Fruit fly (Drosophila melanogaster) whole organism, adult: ENCODE data around the gene CG14401.

Experiments used
- CG11617 ChIP-seq: fragments of 200-800 bp; sonication (Bioruptor generic); optimal IDR thresholded peaks from 2 replicates; lab custom pipeline; 2017; ENCODE audit warnings: mild to moderate bottlenecking, missing biosample characterization, missing genetic modification reagents, missing genetic modification characterization
- CG12768 ChIP-seq: fragments of 200-800 bp; sonication (Bioruptor generic); optimal IDR thresholded peaks from 2 replicates; lab custom pipeline; 2017; ENCODE audit warnings: missing biosample characterization, missing genetic modification characterization, mild to moderate bottlenecking, moderate library complexity, missing genetic modification reagents
- CG14711 ChIP-seq: fragments of 200-800 bp; sonication (Bioruptor generic); optimal IDR thresholded peaks from 2 replicates; lab custom pipeline; 2018; ENCODE audit warnings: missing biosample characterization, mild to moderate bottlenecking, missing genetic modification characterization, moderate library complexity
- CG1620 ChIP-seq: fragments of 200-800 bp; sonication (Bioruptor generic); optimal IDR thresholded peaks from 2 replicates; lab custom pipeline; 2016; ENCODE audit warnings: missing biosample characterization, missing genetic modification characterization
- CG33017 ChIP-seq: fragments of 200-800 bp; sonication (Bioruptor generic); optimal IDR thresholded peaks from 2 replicates; lab custom pipeline; 2018; ENCODE audit warnings: missing biosample characterization, mild to moderate bottlenecking, missing genetic modification characterization, moderate library complexity
- CG5204 ChIP-seq: fragments of 200-800 bp; sonication (Bioruptor generic); optimal IDR thresholded peaks from 2 replicates; lab custom pipeline; 2016; ENCODE audit warnings: missing biosample characterization, missing genetic modification characterization
- CG7045 ChIP-seq: fragments of 200-800 bp; sonication (Bioruptor generic); optimal IDR thresholded peaks from 2 replicates; lab custom pipeline; 2017; ENCODE audit warnings: missing biosample characterization, mild to moderate bottlenecking, missing genetic modification characterization
- CG7101 ChIP-seq: fragments of 200-800 bp; sonication (Bioruptor generic); optimal IDR thresholded peaks from 2 replicates; lab custom pipeline; 2018; ENCODE audit warnings: missing biosample characterization, mild to moderate bottlenecking, missing genetic modification characterization, moderate library complexity
- Clk ChIP-seq: fragments of 200-800 bp; sonication (Bioruptor generic); optimal IDR thresholded peaks from 2 replicates; lab custom pipeline; 2017; ENCODE audit warnings: missing biosample characterization, missing genetic modification characterization
- Crg-1 ChIP-seq: fragments of 200-800 bp; sonication (Bioruptor generic); optimal IDR thresholded peaks from 2 replicates; lab custom pipeline; 2016; ENCODE audit warnings: missing biosample characterization, missing genetic modification characterization
- Hr96 ChIP-seq: fragments of 200-800 bp; sonication (Bioruptor generic); optimal IDR thresholded peaks from 2 replicates; lab custom pipeline; 2016; ENCODE audit warnings: missing biosample characterization, missing genetic modification characterization
- Mnt ChIP-seq: fragments of 200-800 bp; sonication (Bioruptor generic); optimal IDR thresholded peaks from 2 replicates; lab custom pipeline; 2016; ENCODE audit warnings: missing biosample characterization, mild to moderate bottlenecking, missing genetic modification characterization
- bab1 ChIP-seq: fragments of 200-800 bp; sonication (Bioruptor generic); optimal IDR thresholded peaks from 3 replicates; lab custom pipeline; 2019; ENCODE audit warnings: missing biosample characterization, mild to moderate bottlenecking, missing genetic modification characterization, moderate library complexity
- cic ChIP-seq: fragments of 200-800 bp; sonication (Bioruptor generic); optimal IDR thresholded peaks from 2 replicates; lab custom pipeline; 2017; ENCODE audit warnings: missing biosample characterization, mild to moderate bottlenecking, missing genetic modification characterization, moderate library complexity
- cnc ChIP-seq, 2 experiments: fragments of >200 bp; optimal IDR thresholded peaks; 2 replicates each; lab custom pipeline; 2017
- kay ChIP-seq: fragments of 200-800 bp; sonication (Bioruptor generic); peaks from one replicate; lab custom pipeline; 2016; ENCODE audit warnings: missing biosample characterization, missing genetic modification characterization, borderline replicate concordance
- ovo ChIP-seq: fragments of 200-800 bp; sonication (Bioruptor generic); optimal IDR thresholded peaks from 2 replicates; lab custom pipeline; 2016; ENCODE audit warnings: missing biosample characterization, missing genetic modification characterization
- pad ChIP-seq: fragments of 200-800 bp; sonication (Bioruptor generic); optimal IDR thresholded peaks from 3 replicates; lab custom pipeline; 2017; ENCODE audit warnings: missing biosample characterization, missing genetic modification characterization, mild to moderate bottlenecking, moderate library complexity, missing genetic modification reagents
- tj ChIP-seq: fragments of 200-800 bp; sonication (Bioruptor generic); optimal IDR thresholded peaks from 3 replicates; lab custom pipeline; 2017; ENCODE audit warnings: missing biosample characterization, mild to moderate bottlenecking, missing genetic modification characterization, moderate library complexity
- toe ChIP-seq: fragments of 200-800 bp; sonication (Bioruptor generic); optimal IDR thresholded peaks from 2 replicates; lab custom pipeline; 2016; ENCODE audit warnings: missing biosample characterization, missing genetic modification characterization

Gene CG14401

dm6 chr2L:20829755-20830396, 39.8 kb upstream of the CG14401 start:
- peak; percentile 21 for TF ChIP-seq CG11617 (GFP tag; lab: Kevin White, UChicago)
- peak; percentile 24 for TF ChIP-seq cic (GFP tag; lab: Kevin White, UChicago)
- peak; percentile 45 for TF ChIP-seq tj (GFP tag; lab: Kevin White, UChicago)
- TF ChIP-seq CG7101 = peak; percentile 22
- TF ChIP-seq Hr96 = no peak
- no peak for TF ChIP-seq CG5204 (GFP tag; lab: Kevin White, UChicago)
- TF ChIP-seq CG14711 (tag; lab: Kevin White, UChicago) = peak; percentile 93
- peak; percentile 9 for TF ChIP-seq ovo (GFP tag; lab: Kevin White, UChicago)
- TF ChIP-seq CG1620 (GFP tag; lab: Kevin White, UChicago) = no peak
- TF ChIP-seq pad = peak; percentile 0
- no peak for TF ChIP-seq CG12768 (GFP tag; lab: Kevin White, UChicago)
- no peak for TF ChIP-seq CG7045 (GFP tag; lab: Kevin White, UChicago)
- TF ChIP-seq Clk (GFP tag; lab: Kevin White, UChicago) = no peak
- peak; percentile 0 for TF ChIP-seq bab1 (GFP tag; lab: Kevin White, UChicago)
- TF ChIP-seq Mnt (GFP tag; lab: Kevin White, UChicago) = peak; percentile 7
- peak; percentile 16 for TF ChIP-seq CG33017
- TF ChIP-seq cnc (optimal IDR thresholded peaks at IDR 0.05; lab: Kevin White, UChicago) = no peak
- no peak for TF ChIP-seq toe (GFP tag; lab: Kevin White, UChicago)
- no peak for TF ChIP-seq Crg-1

DNA sequence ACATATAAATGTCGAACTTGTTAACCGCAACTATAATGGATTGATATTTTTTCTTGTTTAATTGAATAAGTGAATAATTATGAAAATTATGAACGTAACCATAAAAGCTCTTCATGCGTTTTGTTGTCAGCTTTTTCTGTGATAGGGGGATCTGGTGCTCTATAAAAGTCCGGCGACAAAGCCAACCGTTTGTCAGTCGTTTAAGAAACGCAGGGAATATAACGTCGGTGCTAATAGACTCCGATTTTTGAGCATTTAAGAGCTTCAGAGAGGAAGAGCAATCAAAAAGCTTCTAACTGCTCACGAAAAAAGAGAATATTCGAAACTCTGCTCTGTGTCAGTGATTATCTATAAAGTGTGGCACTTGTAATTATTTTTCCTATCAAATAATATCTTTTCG, 38.6 kb upstream of the CG14401 start, which contains the start of gene CG31674:
Gene CG31674, plus strand, starts transcription at position 203 of the 400 bp plus-strand sequence.
- TF ChIP-seq CG7045 (GFP tag; lab: Kevin White, UChicago) = no peak
- TF ChIP-seq CG7101 = no peak
- TF ChIP-seq Crg-1 = no peak
- TF ChIP-seq kay = no peak
- no peak for TF ChIP-seq CG5204 (GFP tag; lab: Kevin White, UChicago)
- peak; percentile 35 for TF ChIP-seq Mnt (GFP tag; lab: Kevin White, UChicago)
- TF ChIP-seq cic (GFP tag; lab: Kevin White, UChicago) = peak; percentile 55
- no peak for TF ChIP-seq Hr96
- peak; percentile 25 for TF ChIP-seq CG33017
- no peak for TF ChIP-seq pad
- no peak for TF ChIP-seq ovo (GFP tag; lab: Kevin White, UChicago)
- TF ChIP-seq bab1 (GFP tag; lab: Kevin White, UChicago) = peak; percentile 72
- TF ChIP-seq cnc (optimal IDR thresholded peaks at IDR 0.05; lab: Kevin White, UChicago) = no peak
- peak; percentile 4 for TF ChIP-seq CG1620 (GFP tag; lab: Kevin White, UChicago)
- peak; percentile 1 for TF ChIP-seq tj (GFP tag; lab: Kevin White, UChicago)
- no peak for TF ChIP-seq Clk (GFP tag; lab: Kevin White, UChicago)
- no peak for TF ChIP-seq CG12768 (GFP tag; lab: Kevin White, UChicago)
- TF ChIP-seq CG11617 (GFP tag; lab: Kevin White, UChicago) = no peak
- no peak for TF ChIP-seq toe (GFP tag; lab: Kevin White, UChicago)
- TF ChIP-seq CG14711 (tag; lab: Kevin White, UChicago) = no peak

- TF ChIP-seq CG7045 (GFP tag; lab: Kevin White, UChicago) = no peak
- TF ChIP-seq CG7101 = no peak
- TF ChIP-seq Mnt (GFP tag; lab: Kevin White, UChicago) = no peak
- no peak for TF ChIP-seq kay
- no peak for TF ChIP-seq CG5204 (GFP tag; lab: Kevin White, UChicago)
- TF ChIP-seq tj (GFP tag; lab: Kevin White, UChicago) = no peak
- no peak for TF ChIP-seq cic (GFP tag; lab: Kevin White, UChicago)
These were observed 34.2 kb upstream of the CG14401 start, which contains the start of gene Oseg5 for dm6 chr2L:20835501-20835900. Gene Oseg5 (minus strand): TSS chr2L:20835840.

- TF ChIP-seq CG33017 (no peak), CG14711 (tag; lab: Kevin White, UChicago) (no peak), CG12768 (GFP tag; lab: Kevin White, UChicago) (no peak), Crg-1 (no peak), ovo (GFP tag; lab: Kevin White, UChicago) (no peak), toe (GFP tag; lab: Kevin White, UChicago) (no peak), CG7101 (no peak), tj (GFP tag; lab: Kevin White, UChicago) (no peak)
These were observed 31.8 kb upstream of the CG14401 start, which contains the start of gene Spn38F for dm6 chr2L:20837885-20838284. Gene Spn38F (minus strand): TSS chr2L:20837985.

dm6 chr2L:20840006-20840405, 29.6 kb upstream of the CG14401 start:
- TF ChIP-seq pad (no peak), cnc (optimal IDR thresholded peaks at IDR 0.05; lab: Kevin White, UChicago) (no peak), CG1620 (GFP tag; lab: Kevin White, UChicago) (no peak), CG7101 (no peak), Clk (GFP tag; lab: Kevin White, UChicago) (no peak), Hr96 (no peak), Crg-1 (no peak), cic (GFP tag; lab: Kevin White, UChicago) (no peak), ovo (GFP tag; lab: Kevin White, UChicago) (no peak), tj (GFP tag; lab: Kevin White, UChicago) (no peak), kay (no peak), CG14711 (tag; lab: Kevin White, UChicago) (no peak), CG12768 (GFP tag; lab: Kevin White, UChicago) (no peak)

DNA sequence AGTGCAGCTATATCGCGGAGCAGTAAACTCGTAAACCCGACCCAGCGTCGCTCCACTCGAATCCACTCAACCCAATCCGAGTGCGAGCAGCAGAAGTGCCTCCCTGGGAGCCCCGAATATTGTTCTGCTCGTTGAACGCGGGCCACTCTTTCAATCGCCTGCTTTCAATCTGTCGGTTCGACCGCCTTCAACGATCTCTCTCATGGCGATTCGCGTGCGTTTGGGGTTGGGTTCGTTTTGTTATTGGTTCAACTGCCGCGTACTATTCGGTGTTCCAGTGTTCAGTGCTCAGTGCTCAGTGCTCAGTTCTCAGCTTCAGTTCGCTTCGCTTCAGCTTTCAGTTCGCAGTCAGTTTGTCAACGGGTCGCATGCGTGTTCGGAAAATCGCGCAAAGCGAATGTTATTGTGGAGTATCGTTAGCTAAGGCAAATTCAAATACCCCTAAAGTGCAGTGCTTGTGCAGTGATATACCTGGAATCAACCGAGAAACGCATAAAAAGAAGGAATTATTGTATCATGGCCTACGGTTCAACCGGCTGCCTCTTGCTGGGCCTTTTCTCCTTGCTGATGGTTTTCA, 29.1 kb upstream of the CG14401 start, which contains the start of gene CG31676:
Gene CG31676, plus strand, starts transcription at position 289 of the 577 bp plus-strand sequence.
- no peak for TF ChIP-seq Hr96
- TF ChIP-seq CG11617 (GFP tag; lab: Kevin White, UChicago) = no peak
- TF ChIP-seq kay = peak; percentile 50
- TF ChIP-seq CG14711 (tag; lab: Kevin White, UChicago) = no peak
- TF ChIP-seq Mnt (GFP tag; lab: Kevin White, UChicago) = no peak
